Worm (Caenorhabditis elegans): ENCODE data around the gene T11F9.21.

T11F9.21 gene

ce11 chrV:11521448-11521847 is 28.9 kb downstream of the T11F9.21 start, which contains the start of gene pafo-1 (continued):
- TF ChIP-seq snpc-1.1 (tag; optimal IDR thresholded peaks at IDR 0.05; ENCODE audit: insufficient read depth) (peak; percentile 47), F10E7.11 (tag; optimal IDR thresholded peaks at IDR 0.05) (peak; percentile 10), hrde-1 (tag; optimal IDR thresholded peaks at IDR 0.05; ENCODE audit: borderline replicate concordance) (peak; percentile 57), B0035.1 (tag; optimal IDR thresholded peaks at IDR 0.05) (peak; percentile 35), egrh-3 (GFP tag; IDR thresholded peaks at IDR 0.05) (no peak), attf-5 (GFP tag; optimal IDR thresholded peaks at IDR 0.05) (peak; percentile 89), mxl-1 (tag; optimal IDR thresholded peaks at IDR 0.05) (no peak), let-607 (tag; optimal IDR thresholded peaks at IDR 0.05) (peak in 1 of 2 experiments; percentile 16), nfyb-1 (GFP tag; IDR thresholded peaks at IDR 0.05) (peak; percentile 93), lin-35 (GFP tag; optimal IDR thresholded peaks at IDR 0.05) (peak; percentile 92 to 98 (median 93)), nhr-80 (tag; optimal IDR thresholded peaks at IDR 0.05) (peak; percentile 27), let-526 (GFP tag; IDR thresholded peaks at IDR 0.05) (peak; percentile 64; the same call in 1 of the 2 replicates), hmg-1.2 (GFP tag; IDR thresholded peaks at IDR 0.05) (peak; percentile 64), Y95B8A.8 (GFP tag; IDR thresholded peaks at IDR 0.05) (peak; percentile 82), lsy-27 (tag; optimal IDR thresholded peaks at IDR 0.05; ENCODE audit: borderline replicate concordance, insufficient read depth) (no peak), ekl-4 (GFP tag; IDR thresholded peaks at IDR 0.05) (peak; percentile 78), athp-1 (tag; optimal IDR thresholded peaks at IDR 0.05) (peak; percentile 21), attf-6 (GFP tag; IDR thresholded peaks at IDR 0.05) (peak; percentile 54; the same call in 1 of the 2 replicates), B0261.1 (tag; optimal IDR thresholded peaks at IDR 0.05) (peak; percentile 14), C17E4.6 (GFP tag; IDR thresholded peaks at IDR 0.05) (no peak), tbp1 (GFP tag; optimal IDR thresholded peaks at IDR 0.05) (peak; percentile 66), ztf-22 (GFP tag; optimal IDR thresholded peaks at IDR 0.05) (no peak), rec-8 (tag; optimal IDR thresholded peaks at IDR 0.05) (no peak), ceh-27 (GFP tag; optimal IDR thresholded peaks at IDR 0.05) (peak; percentile 71), ZK185.1 (tag; optimal IDR thresholded peaks at IDR 0.05; ENCODE audit: poor library complexity, severe bottlenecking) (peak; percentile 88), Y53G8AR.9 (GFP tag; conservative IDR thresholded peaks at IDR 0.05) (peak; percentile 91), hlh-26 (GFP tag; conservative IDR thresholded peaks at IDR 0.05) (no peak), efl-1 (GFP tag; optimal IDR thresholded peaks at IDR 0.05) (peak; percentile 90), lir-1 (GFP tag; conservative IDR thresholded peaks at IDR 0.05) (0 out of 2 replicates have a peak, but pooled peaks have one; percentile 42), F23B12.7 (tag; optimal IDR thresholded peaks at IDR 0.05; ENCODE audit: insufficient read depth) (peak; percentile 30), madf-6 (GFP tag; IDR thresholded peaks at IDR 0.05) (peak; percentile 81), ceh-91 (GFP tag; IDR thresholded peaks at IDR 0.05) (peak; percentile 35; the same call in 1 of the 2 replicates), tlf-1 (GFP tag; optimal IDR thresholded peaks at IDR 0.05) (peak; percentile 76), B0336.3 (GFP tag; IDR thresholded peaks at IDR 0.05) (peak; percentile 92), ztf-26 (tag; optimal IDR thresholded peaks at IDR 0.05) (peak; percentile 69), F37B4.10 (GFP tag; IDR thresholded peaks at IDR 0.05) (no peak), madf-3 (GFP tag; IDR thresholded peaks at IDR 0.05) (peak; percentile 76; the same call in 1 of the 2 replicates), D2030.7 (GFP tag; IDR thresholded peaks at IDR 0.05) (peak; percentile 85), nfya-1 (tag; optimal IDR thresholded peaks at IDR 0.05; ENCODE audit: borderline replicate concordance, insufficient read depth) (no peak), pha-4 (tag; optimal IDR thresholded peaks at IDR 0.05) (peak; percentile 16), snpc-1.3 (tag; optimal IDR thresholded peaks at IDR 0.05; ENCODE audit: insufficient read depth) (peak; percentile 40), K12H6.12 (tag; optimal IDR thresholded peaks at IDR 0.05) (peak; percentile 42), Y79H2A.3 (GFP tag; conservative IDR thresholded peaks at IDR 0.05) (no peak), C06A6.2 (GFP tag; conservative IDR thresholded peaks at IDR 0.05) (peak; percentile 78), repo-1 (tag; optimal IDR thresholded peaks at IDR 0.05) (peak; percentile 85), die-1 (tag; optimal IDR thresholded peaks at IDR 0.05) (no peak)
